Worm (Caenorhabditis elegans): ENCODE data around the gene F55A4.7.

Gene F55A4.7

ce11 chrX:1030867-1031266 is 7.4 kb downstream of the F55A4.7 start:
- TF ChIP-seq nfya-1 (tag; optimal IDR thresholded peaks at IDR 0.05; ENCODE audit: borderline replicate concordance, insufficient read depth) (no peak), snpc-1.1 (tag; optimal IDR thresholded peaks at IDR 0.05; ENCODE audit: insufficient read depth) (no peak), lir-1 (GFP tag; conservative IDR thresholded peaks at IDR 0.05) (no peak), rpc-1 (optimal IDR thresholded peaks at IDR 0.05) (no peak), rpc-1 (tag; optimal IDR thresholded peaks at IDR 0.05) (no peak), somi-1 (GFP tag; optimal IDR thresholded peaks at IDR 0.05) (no peak), attf-6 (GFP tag; IDR thresholded peaks at IDR 0.05) (no peak), ztf-26 (tag; optimal IDR thresholded peaks at IDR 0.05) (no peak), Y56A3A.18 (GFP tag; IDR thresholded peaks at IDR 0.05) (no peak), nhr-179 (tag; optimal IDR thresholded peaks at IDR 0.05) (no peak), C06A6.2 (GFP tag; conservative IDR thresholded peaks at IDR 0.05) (no peak), T07F8.4 (tag; optimal IDR thresholded peaks at IDR 0.05) (no peak), D2030.7 (GFP tag; IDR thresholded peaks at IDR 0.05) (no peak), K11D2.4 (GFP tag; IDR thresholded peaks at IDR 0.05) (no peak), ZK185.1 (tag; optimal IDR thresholded peaks at IDR 0.05; ENCODE audit: poor library complexity, severe bottlenecking) (no peak), F52B5.7 (tag; optimal IDR thresholded peaks at IDR 0.05) (no peak), mxl-1 (tag; optimal IDR thresholded peaks at IDR 0.05) (no peak), xnd-1 (tag; optimal IDR thresholded peaks at IDR 0.05) (no peak), ceh-91 (GFP tag; IDR thresholded peaks at IDR 0.05) (no peak)

ce11 chrX:1027370-1027769 is 10.9 kb downstream of the F55A4.7 start:
- TF ChIP-seq madf-3 (GFP tag; IDR thresholded peaks at IDR 0.05) (no peak), snpc-4 (GFP tag; optimal IDR thresholded peaks at IDR 0.05) (no peak), snpc-4 (tag; optimal IDR thresholded peaks at IDR 0.05) (peak in 3 of 4 experiments; percentile 27 to 69 (median 54)), mxl-1 (tag; optimal IDR thresholded peaks at IDR 0.05) (no peak)

- TF ChIP-seq ztf-26 (tag; optimal IDR thresholded peaks at IDR 0.05) (peak; percentile 51), lin-40 (tag; optimal IDR thresholded peaks at IDR 0.05) (peak; percentile 48), hsf-1 (GFP tag; IDR thresholded peaks at IDR 0.05) (no peak), pha-4 (tag; optimal IDR thresholded peaks at IDR 0.05) (no peak), mel-28 (tag; optimal IDR thresholded peaks at IDR 0.05; ENCODE audit: borderline replicate concordance) (no peak), madf-8 (GFP tag; conservative IDR thresholded peaks at IDR 0.05) (no peak)
These were observed 11.5 kb downstream of the F55A4.7 start for ce11 chrX:1026722-1027121.

- TF ChIP-seq zim-3 (tag; optimal IDR thresholded peaks at IDR 0.05), result no peak
- no peak for TF ChIP-seq D2030.7 (GFP tag; IDR thresholded peaks at IDR 0.05)
- no peak for TF ChIP-seq lag-1 (GFP tag; IDR thresholded peaks at IDR 0.05)
- TF ChIP-seq Y53F4B.3 (GFP tag; IDR thresholded peaks at IDR 0.05), result no peak
- TF ChIP-seq ztf-3 (GFP tag; optimal IDR thresholded peaks at IDR 0.05), result no peak
- TF ChIP-seq lin-40 (tag; optimal IDR thresholded peaks at IDR 0.05), result no peak
- no peak for TF ChIP-seq mes-4 (tag; optimal IDR thresholded peaks at IDR 0.05)
- no peak for TF ChIP-seq hmg-1.2 (GFP tag; IDR thresholded peaks at IDR 0.05)
- TF ChIP-seq die-1 (tag; optimal IDR thresholded peaks at IDR 0.05), result no peak
- TF ChIP-seq pha-4 (tag; optimal IDR thresholded peaks at IDR 0.05), result no peak
These were observed 13.2 kb downstream of the F55A4.7 start, which contains the start of gene F55A4.3 for ce11 chrX:1025010-1025409. Gene F55A4.3, minus strand, starts transcription at chrX:1025110.

Measured in whole organism, young adult.